Fruit fly (Drosophila melanogaster) whole organism, embryonic: ENCODE data around the gene Atac2.
A peak's percentile ranks its signal among the peaks of the same experiment; 100 is the strongest.

ENCODE experiments used
- ATbp ChIP-seq: fragments of 200-800 bp; sonication (Bioruptor generic); optimal IDR thresholded peaks from 2 replicates; lab custom pipeline; 2017; ENCODE audit warnings: missing biosample characterization, mild to moderate bottlenecking, missing genetic modification characterization, missing genetic modification reagents
- Atf6 ChIP-seq: fragments of 200-800 bp; sonication (Bioruptor generic); IDR thresholded peaks from 2 replicates; pipeline ENCODE4 v1.3.6; 2022; ENCODE audit warnings: missing biosample characterization, missing genetic modification characterization
- CG10321 ChIP-seq: fragments of 200-800 bp; sonication (Bioruptor generic); IDR thresholded peaks from 2 replicates; pipeline ENCODE4 v1.3.6; 2022; ENCODE audit warnings: missing biosample characterization, missing genetic modification characterization
- CG10431 ChIP-seq: fragments of 200-800 bp; sonication (Bioruptor generic); optimal IDR thresholded peaks from 3 replicates; lab custom pipeline; 2018; ENCODE audit warnings: missing biosample characterization, mild to moderate bottlenecking, missing genetic modification characterization
- CG10462 ChIP-seq: fragments of 200-800 bp; sonication (Bioruptor generic); optimal IDR thresholded peaks from 2 replicates; lab custom pipeline; 2016; ENCODE audit warnings: missing biosample characterization, missing genetic modification characterization
- CG12155 ChIP-seq: fragments of 200-800 bp; sonication (Bioruptor generic); optimal IDR thresholded peaks from 3 replicates; lab custom pipeline; 2016; ENCODE audit warnings: missing biosample characterization, missing genetic modification characterization
- CG12744 ChIP-seq: fragments of 200-800 bp; sonication (Bioruptor generic); optimal IDR thresholded peaks from 2 replicates; lab custom pipeline; 2016; ENCODE audit warnings: missing biosample characterization, missing genetic modification characterization
- CG15601 ChIP-seq: fragments of 200-800 bp; sonication (Bioruptor generic); optimal IDR thresholded peaks from 3 replicates; lab custom pipeline; 2019; ENCODE audit warnings: missing biosample characterization, mild to moderate bottlenecking, missing genetic modification characterization, moderate library complexity
- CG1603 ChIP-seq: fragments of 200-800 bp; sonication (Bioruptor generic); optimal IDR thresholded peaks from 2 replicates; lab custom pipeline; 2019; ENCODE audit warnings: missing biosample characterization, mild to moderate bottlenecking, missing genetic modification characterization, moderate library complexity
- CG17328 ChIP-seq: fragments of 200-800 bp; sonication (Bioruptor generic); IDR thresholded peaks from 2 replicates; pipeline ENCODE4 v1.3.6; 2022; ENCODE audit warnings: missing biosample characterization, missing genetic modification characterization
- CG2678 ChIP-seq: fragments of 200-800 bp; sonication (Bioruptor generic); optimal IDR thresholded peaks from 3 replicates; lab custom pipeline; 2019; ENCODE audit warnings: missing biosample characterization, mild to moderate bottlenecking, missing genetic modification characterization, moderate library complexity
- CG3065 ChIP-seq: fragments of 200-800 bp; sonication (Bioruptor generic); optimal IDR thresholded peaks from 2 replicates; lab custom pipeline; 2016; ENCODE audit warnings: missing biosample characterization, missing genetic modification characterization
- CG3847 ChIP-seq: fragments of 200-800 bp; sonication (Bioruptor generic); IDR thresholded peaks from 2 replicates; pipeline ENCODE4 v1.3.6; 2022; ENCODE audit warnings: missing biosample characterization, missing genetic modification characterization
- CG4328 ChIP-seq: fragments of 200-800 bp; sonication (Bioruptor generic); optimal IDR thresholded peaks from 3 replicates; lab custom pipeline; 2017; ENCODE audit warnings: missing biosample characterization, missing genetic modification reagents, missing genetic modification characterization
- CG6654 ChIP-seq: fragments of 200-800 bp; sonication (Bioruptor generic); optimal IDR thresholded peaks from 2 replicates; lab custom pipeline; 2017; ENCODE audit warnings: missing biosample characterization, mild to moderate bottlenecking, missing genetic modification characterization
- CG6765 ChIP-seq: fragments of 200-800 bp; sonication (Bioruptor generic); optimal IDR thresholded peaks from 3 replicates; lab custom pipeline; 2017; ENCODE audit warnings: missing biosample characterization, mild to moderate bottlenecking, missing genetic modification characterization
- CG7963 ChIP-seq: fragments of 200-800 bp; sonication (Bioruptor generic); IDR thresholded peaks from 3 replicates; pipeline ENCODE4 v1.3.6; 2022; ENCODE audit warnings: missing biosample characterization, missing genetic modification characterization; ENCODE audit not compliant: partially characterized antibody
- CG8478 ChIP-seq: fragments of >200 bp; optimal IDR thresholded peaks from 2 replicates; lab custom pipeline; 2018
- CG9797 ChIP-seq: fragments of 200-800 bp; sonication (Bioruptor generic); optimal IDR thresholded peaks from 3 replicates; lab custom pipeline; 2018; ENCODE audit warnings: missing biosample characterization, mild to moderate bottlenecking, missing genetic modification characterization
- Dll ChIP-seq: fragments of 200-800 bp; sonication (Bioruptor generic); IDR thresholded peaks from 4 replicates; pipeline ENCODE4 v1.3.6; 2022; ENCODE audit warnings: missing biosample characterization, missing genetic modification characterization; ENCODE audit not compliant: partially characterized antibody
- Doc3 ChIP-seq: fragments of 200-800 bp; sonication (Bioruptor generic); IDR thresholded peaks from 3 replicates; pipeline ENCODE4 v1.3.6; 2022; ENCODE audit warnings: missing biosample characterization, missing genetic modification characterization; ENCODE audit not compliant: partially characterized antibody
- Dref ChIP-seq: fragments of 200-800 bp; sonication (Bioruptor generic); IDR thresholded peaks from 2 replicates; pipeline ENCODE4 v1.3.6; 2022; ENCODE audit warnings: missing biosample characterization, missing genetic modification characterization
- HLH4C ChIP-seq: fragments of 200-800 bp; sonication (Bioruptor generic); IDR thresholded peaks from 3 replicates; pipeline ENCODE4 v1.3.6; 2022; ENCODE audit warnings: missing biosample characterization, missing genetic modification characterization; ENCODE audit not compliant: partially characterized antibody
- Hmx ChIP-seq: fragments of 200-800 bp; sonication (Bioruptor generic); optimal IDR thresholded peaks from 2 replicates; lab custom pipeline; 2016; ENCODE audit warnings: missing biosample characterization, missing genetic modification characterization
- Hr39 ChIP-seq: fragments of >200 bp; optimal IDR thresholded peaks from 2 replicates; lab custom pipeline; 2017
- MBD-R2 ChIP-seq: fragments of 200-800 bp; sonication (Bioruptor generic); IDR thresholded peaks from 2 replicates; pipeline ENCODE4 v1.3.6; 2022; ENCODE audit warnings: missing biosample characterization, missing genetic modification characterization
- MESR4 ChIP-seq: fragments of 200-800 bp; sonication (Bioruptor generic); optimal IDR thresholded peaks from 2 replicates; lab custom pipeline; 2018; ENCODE audit warnings: missing biosample characterization, mild to moderate bottlenecking, missing genetic modification characterization, moderate library complexity
- MTF-1 ChIP-seq: fragments of 200-800 bp; sonication (Bioruptor generic); optimal IDR thresholded peaks from 2 replicates; lab custom pipeline; 2018; ENCODE audit warnings: missing biosample characterization, mild to moderate bottlenecking, missing genetic modification characterization, borderline replicate concordance
- Poxn ChIP-seq: fragments of 200-800 bp; sonication (Bioruptor generic); IDR thresholded peaks from 2 replicates; pipeline ENCODE4 v1.3.6; 2022; ENCODE audit warnings: missing biosample characterization, missing genetic modification characterization
- Scr ChIP-seq: fragments of 200-800 bp; sonication (Bioruptor generic); IDR thresholded peaks from 2 replicates; pipeline ENCODE4 v1.3.6; 2022; ENCODE audit warnings: missing biosample characterization, missing genetic modification characterization; ENCODE audit not compliant: partially characterized antibody
- Sox102F ChIP-seq: fragments of 200-800 bp; sonication (Bioruptor generic); optimal IDR thresholded peaks from 2 replicates; lab custom pipeline; 2018; ENCODE audit warnings: missing biosample characterization, mild to moderate bottlenecking, missing genetic modification characterization, moderate library complexity
- Sry-δ ChIP-seq: fragments of 200-800 bp; sonication (Bioruptor generic); optimal IDR thresholded peaks from 2 replicates; lab custom pipeline; 2016; ENCODE audit warnings: missing biosample characterization, missing genetic modification characterization
- aop ChIP-seq: fragments of 200-800 bp; sonication (Bioruptor generic); IDR thresholded peaks from 2 replicates; pipeline ENCODE4 v1.3.6; 2022; ENCODE audit warnings: missing biosample characterization, missing genetic modification characterization
- ash1 ChIP-seq: fragments of 200-800 bp; sonication (Bioruptor generic); optimal IDR thresholded peaks from 2 replicates; lab custom pipeline; 2018; ENCODE audit warnings: missing biosample characterization, mild to moderate bottlenecking, missing genetic modification characterization
- az2 ChIP-seq: fragments of 200-800 bp; sonication (Bioruptor generic); optimal IDR thresholded peaks from 3 replicates; lab custom pipeline; 2016; ENCODE audit warnings: missing biosample characterization, missing genetic modification characterization
- croc ChIP-seq: fragments of 200-800 bp; sonication (Bioruptor generic); conservative IDR thresholded peaks from 3 replicates; pipeline ENCODE4 v1.3.6; 2022; ENCODE audit warnings: missing biosample characterization, missing genetic modification characterization
- eyg ChIP-seq: fragments of 200-800 bp; sonication (Bioruptor generic); optimal IDR thresholded peaks from 3 replicates; lab custom pipeline; 2016; ENCODE audit warnings: missing biosample characterization, missing genetic modification characterization
- fru ChIP-seq: fragments of >200 bp; optimal IDR thresholded peaks from 2 replicates; lab custom pipeline; 2017
- gcm2 ChIP-seq: fragments of 200-800 bp; sonication (Bioruptor generic); optimal IDR thresholded peaks from 2 replicates; lab custom pipeline; 2016; ENCODE audit warnings: missing biosample characterization, missing genetic modification characterization
- gem ChIP-seq: fragments of 200-800 bp; sonication (Bioruptor generic); optimal IDR thresholded peaks from 2 replicates; lab custom pipeline; 2019; ENCODE audit warnings: missing biosample characterization, mild to moderate bottlenecking, missing genetic modification characterization, moderate library complexity
- klu ChIP-seq: fragments of 200-800 bp; sonication (Bioruptor generic); IDR thresholded peaks from 2 replicates; pipeline ENCODE4 v1.3.6; 2022; ENCODE audit warnings: missing biosample characterization, missing genetic modification characterization
- nerfin-1 ChIP-seq: fragments of 200-800 bp; sonication (Bioruptor generic); optimal IDR thresholded peaks from 3 replicates; lab custom pipeline; 2019; ENCODE audit warnings: missing biosample characterization, mild to moderate bottlenecking, missing genetic modification characterization, moderate library complexity
- peb ChIP-seq: fragments of 200-800 bp; sonication (Bioruptor generic); IDR thresholded peaks from 2 replicates; pipeline ENCODE4 v1.3.6; 2022; ENCODE audit warnings: missing biosample characterization, missing genetic modification characterization
- pho ChIP-seq: fragments of 200-800 bp; sonication (Bioruptor generic); optimal IDR thresholded peaks from 2 replicates; lab custom pipeline; 2016; ENCODE audit warnings: missing biosample characterization, missing genetic modification characterization
- pnt ChIP-seq: fragments of 200-800 bp; sonication (Bioruptor generic); optimal IDR thresholded peaks from 3 replicates; lab custom pipeline; 2016; ENCODE audit warnings: missing biosample characterization, missing genetic modification characterization
- pzg ChIP-seq: fragments of 200-800 bp; sonication (Bioruptor generic); optimal IDR thresholded peaks from 3 replicates; lab custom pipeline; 2018; ENCODE audit warnings: missing biosample characterization, mild to moderate bottlenecking, missing genetic modification characterization, moderate library complexity
- scrt ChIP-seq: fragments of 200-800 bp; sonication (Bioruptor generic); optimal IDR thresholded peaks from 2 replicates; lab custom pipeline; 2018; ENCODE audit warnings: missing biosample characterization, mild to moderate bottlenecking, missing genetic modification characterization, moderate library complexity
- stc ChIP-seq: fragments of 200-800 bp; sonication (Bioruptor generic); IDR thresholded peaks from 2 replicates; pipeline ENCODE4 v1.3.6; 2022; ENCODE audit warnings: missing biosample characterization, missing genetic modification characterization
- usp ChIP-seq: fragments of >200 bp; optimal IDR thresholded peaks from 2 replicates; lab custom pipeline; 2017; ENCODE audit warnings: missing biosample characterization, missing genetic modification characterization
- vvl ChIP-seq: fragments of 200-800 bp; sonication (Bioruptor generic); IDR thresholded peaks from 2 replicates; pipeline ENCODE4 v1.3.6; 2022; ENCODE audit warnings: missing biosample characterization, missing genetic modification characterization

The Atac2 gene

DNA sequence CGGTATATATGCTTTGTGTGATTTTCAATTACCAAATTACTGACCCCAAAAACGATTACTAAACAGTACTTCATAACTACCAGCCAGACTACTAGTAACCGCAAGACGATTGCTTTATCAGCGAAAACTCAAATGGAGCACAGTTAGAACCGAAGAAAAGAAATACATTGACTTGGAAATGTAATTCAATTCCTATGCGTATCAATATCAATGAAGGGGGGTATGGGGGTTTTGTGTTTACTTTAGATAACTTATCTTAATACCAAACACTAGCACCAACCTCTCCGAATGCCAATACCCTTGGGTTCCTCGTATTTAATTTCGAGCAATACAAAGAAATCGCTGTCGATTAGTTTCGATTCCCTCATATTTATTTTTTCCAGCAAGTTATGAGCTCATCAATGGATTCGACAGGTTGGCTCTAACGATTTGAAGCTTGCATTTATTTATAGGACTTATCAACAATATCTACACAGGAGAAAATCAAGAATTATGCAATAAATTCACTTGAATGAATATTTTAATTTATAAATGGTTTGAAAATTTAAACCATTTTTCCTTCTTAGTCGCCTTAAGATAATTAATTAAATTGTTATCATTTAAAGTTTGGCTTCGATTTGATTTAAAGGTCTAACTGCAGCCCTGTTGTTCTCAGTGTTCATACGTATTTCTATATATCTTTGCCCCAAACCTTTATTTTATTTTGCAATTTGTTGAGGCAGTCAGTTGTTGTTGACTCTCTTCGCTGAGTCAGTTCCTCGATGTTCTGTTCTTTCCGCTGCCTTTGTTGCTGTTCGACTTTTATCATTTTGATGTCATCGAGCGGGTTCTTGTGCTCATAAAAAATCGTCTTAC lies 9.5 kb upstream of the Atac2 start (continued):
- TF ChIP-seq CG2678 (peak; percentile 93), CG12744 (GFP tag; lab: Kevin White, UChicago) (peak; percentile 35), HLH4C (no peak), CG4328 (GFP tag; lab: Kevin White, UChicago) (peak; percentile 1), ash1 (GFP tag; lab: Kevin White, UChicago) (no peak), aop (0 out of 2 replicates have a peak, but pooled peaks have one; percentile 37), CG10321 (GFP tag; lab: Robert Waterston, UW) (peak; percentile 19; the same call in 1 of the 2 replicates), stc (GFP tag; lab: Robert Waterston, UW) (peak; percentile 48; the same call in 1 of the 2 replicates), pzg (GFP tag; lab: Kevin White, UChicago) (no peak), Poxn (GFP tag; lab: Robert Waterston, UW) (no peak), CG6765 (GFP tag; lab: Kevin White, UChicago) (peak; percentile 77), usp (GFP tag; lab: Kevin White, UChicago) (no peak), Atf6 (GFP tag; lab: Robert Waterston, UW) (peak; percentile 94), Scr (GFP tag; lab: Robert Waterston, UW) (no peak), gem (tag; lab: Kevin White, UChicago) (peak; percentile 88), CG15601 (peak; percentile 67), CG17328 (GFP tag; lab: Robert Waterston, UW) (peak; percentile 77), Sox102F (GFP tag; lab: Kevin White, UChicago) (peak; percentile 66), Hr39 (no peak), scrt (GFP tag; lab: Kevin White, UChicago) (peak; percentile 68), Dref (no peak), CG8478 (no peak), pnt (GFP tag; lab: Kevin White, UChicago) (no peak), ATbp (GFP tag; lab: Kevin White, UChicago) (peak; percentile 28), pho (GFP tag; lab: Kevin White, UChicago) (peak; percentile 80), CG6654 (GFP tag; lab: Kevin White, UChicago) (no peak), croc (peak; percentile 44; the same call in 2 of the 3 replicates), MBD-R2 (peak; percentile 48; the same call in 1 of the 2 replicates), Hmx (GFP tag; lab: Kevin White, UChicago) (no peak), az2 (GFP tag; lab: Kevin White, UChicago) (peak; percentile 65), eyg (no peak), CG3065 (GFP tag; lab: Kevin White, UChicago) (no peak), Sry-δ (GFP tag; lab: Kevin White, UChicago) (peak; percentile 20), gcm2 (GFP tag; lab: Kevin White, UChicago) (peak; percentile 64), CG3847 (GFP tag; lab: Robert Waterston, UW) (peak; percentile 79), CG12155 (GFP tag; lab: Kevin White, UChicago) (peak; percentile 71), CG10431 (GFP tag; lab: Kevin White, UChicago) (peak; percentile 28), nerfin-1 (tag; lab: Kevin White, UChicago) (peak; percentile 65), CG10462 (GFP tag; lab: Kevin White, UChicago) (peak; percentile 27), fru (lab: Kevin White, UChicago) (no peak), klu (GFP tag; lab: Robert Waterston, UW) (peak; percentile 51), MTF-1 (GFP tag; lab: Kevin White, UChicago) (peak; percentile 25), Dll (GFP tag; lab: Robert Waterston, UW) (no peak), MESR4 (GFP tag; lab: Kevin White, UChicago) (no peak), vvl (GFP tag; lab: Robert Waterston, UW) (peak; percentile 85), CG9797 (GFP tag; lab: Kevin White, UChicago) (no peak), CG7963 (GFP tag; lab: Robert Waterston, UW) (no peak), peb (peak; percentile 53; the same call in 1 of the 2 replicates), Doc3 (GFP tag; lab: Robert Waterston, UW) (no peak), CG1603 (tag; lab: Kevin White, UChicago) (peak; percentile 10)
